Worm (Caenorhabditis elegans) whole organism, early embryonic: Measurements from ENCODE around the gene eea-1.
"Not testable (repeated sequence)": the region's sequence is repeated elsewhere in the genome, so short reads cannot be mapped to it uniquely, and the experiment has no call there.

Source experiments
- B0310.2 ChIP-seq: sonication (generic microtip); optimal IDR thresholded peaks from 2 replicates; lab custom pipeline; 2016; ENCODE audit warnings: mild to moderate bottlenecking, missing genetic modification characterization, missing compliant biosample characterization
- F13C5.2 ChIP-seq: sonication (generic microtip); optimal IDR thresholded peaks from 2 replicates; lab custom pipeline; 2017; ENCODE audit warnings: mild to moderate bottlenecking, missing genetic modification characterization, inconsistent platforms, missing compliant biosample characterization
- aly-1 ChIP-seq: sonication (generic microtip); optimal IDR thresholded peaks from 2 replicates; lab custom pipeline; 2016; ENCODE audit warnings: missing genetic modification characterization, missing compliant biosample characterization
- ama-1 ChIP-seq: fragments of 150-350 bp; optimal IDR thresholded peaks from 2 replicates; lab custom pipeline; 2014
- ceh-13 ChIP-seq: fragments of 200-800 bp; sonication (Bioruptor generic); optimal IDR thresholded peaks from 2 replicates; lab custom pipeline; 2018; ENCODE audit warnings: mild to moderate bottlenecking, missing genetic modification characterization, missing compliant biosample characterization
- ceh-36 ChIP-seq: sonication (generic microtip); optimal IDR thresholded peaks from 2 replicates; lab custom pipeline; 2016; ENCODE audit warnings: missing genetic modification characterization, inconsistent platforms, missing compliant biosample characterization
- ets-7 ChIP-seq: sonication (generic microtip); optimal IDR thresholded peaks from 2 replicates; lab custom pipeline; 2016; ENCODE audit warnings: missing genotype, missing genetic modification characterization, missing compliant biosample characterization
- flt-1 ChIP-seq: fragments of 200-800 bp; sonication (Bioruptor generic); IDR thresholded peaks from 2 replicates; pipeline ENCODE4 v1.3.6; 2022; ENCODE audit warnings: missing genetic modification characterization, missing compliant biosample characterization
- hmbx-1 ChIP-seq: sonication (generic microtip); optimal IDR thresholded peaks from 2 replicates; lab custom pipeline; 2016; ENCODE audit warnings: mild to moderate bottlenecking, missing genetic modification characterization, missing compliant biosample characterization
- hmg-4 ChIP-seq: fragments of 200-800 bp; sonication (Bioruptor generic); optimal IDR thresholded peaks from 2 replicates; lab custom pipeline; 2018; ENCODE audit warnings: mild to moderate bottlenecking, missing genetic modification characterization, missing compliant biosample characterization
- hnd-1 ChIP-seq: sonication (generic microtip); optimal IDR thresholded peaks from 2 replicates; lab custom pipeline; 2016; ENCODE audit warnings: missing genetic modification characterization, missing compliant biosample characterization
- pes-1 ChIP-seq: fragments of 200-800 bp; sonication (Bioruptor generic); IDR thresholded peaks from 2 replicates; pipeline ENCODE4 v1.3.6; 2022; ENCODE audit warnings: missing genetic modification reagents, missing genetic modification characterization, missing compliant biosample characterization
- scrt-1 ChIP-seq: fragments of 200-800 bp; sonication (Bioruptor generic); IDR thresholded peaks from 2 replicates; pipeline ENCODE4 v1.3.6; 2022; ENCODE audit warnings: missing genetic modification characterization, missing compliant biosample characterization
- sea-1 ChIP-seq: fragments of 200-800 bp; sonication (Bioruptor generic); conservative IDR thresholded peaks from 2 replicates; pipeline ENCODE4 v1.3.6; 2022; ENCODE audit warnings: missing genetic modification characterization, missing compliant biosample characterization
- tbx-11 ChIP-seq: fragments of 200-800 bp; sonication (Bioruptor generic); IDR thresholded peaks from 2 replicates; pipeline ENCODE4 v1.3.6; 2022; ENCODE audit warnings: missing genetic modification characterization, missing compliant biosample characterization
- tbx-37 ChIP-seq: fragments of 200-800 bp; sonication (Bioruptor generic); conservative IDR thresholded peaks from 2 replicates; pipeline ENCODE4 v1.3.6; 2022; ENCODE audit warnings: missing genetic modification reagents, missing genetic modification characterization, missing compliant biosample characterization
- tra-4 ChIP-seq: sonication (generic microtip); optimal IDR thresholded peaks from 2 replicates; lab custom pipeline; 2017; ENCODE audit warnings: missing genetic modification characterization, missing compliant biosample characterization

The eea-1 gene

DNA sequence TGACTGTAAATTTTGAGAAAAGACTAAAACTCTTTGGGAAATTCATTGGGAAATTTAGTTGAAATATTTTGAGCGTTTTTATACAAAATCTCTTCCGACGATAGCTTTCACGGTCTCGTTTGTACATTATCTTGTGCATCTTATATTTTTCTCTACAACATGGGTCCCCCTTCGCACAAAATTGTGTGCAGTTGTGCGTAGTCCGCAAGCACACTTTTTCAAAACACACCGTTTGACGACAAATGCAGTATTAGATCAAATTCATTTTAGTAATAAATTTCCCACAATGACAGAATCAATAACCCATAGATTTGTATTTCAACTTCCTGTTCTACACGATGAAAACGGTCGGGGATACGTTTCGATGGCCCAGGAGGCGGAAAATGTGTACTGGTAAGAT is 39.3 kb downstream of the eea-1 start, which contains the start of gene F25H9.2:
TSS of gene F25H9.2 (plus strand) at position 226 of the 400 bp plus-strand sequence.
- TF ChIP-seq hnd-1 (tag; lab: Kevin White, UChicago) = no peak
- TF ChIP-seq pes-1 (GFP tag; lab: Robert Waterston, UW) = no peak
- no peak for TF ChIP-seq tbx-11
- no peak for TF ChIP-seq ets-7 (tag; lab: Kevin White, UChicago)
- TF ChIP-seq tra-4 = no peak
- TF ChIP-seq hmg-4 (GFP tag; lab: Kevin White, UChicago) = no peak
- TF ChIP-seq hmbx-1 (tag; lab: Kevin White, UChicago) = no peak
- TF ChIP-seq aly-1 (tag; lab: Kevin White, UChicago) = no peak
- TF ChIP-seq B0310.2 = no peak
- TF ChIP-seq F13C5.2 (tag; lab: Kevin White, UChicago) = no peak
- no peak for TF ChIP-seq tbx-37 (GFP tag; lab: Robert Waterston, UW)
- no peak for TF ChIP-seq ceh-36
- no peak for TF ChIP-seq sea-1 (GFP tag; lab: Robert Waterston, UW)
- TF ChIP-seq ceh-13 = no peak
- no peak for TF ChIP-seq scrt-1
- no peak for TF ChIP-seq ama-1 (lab: Kevin White, UChicago)
- TF ChIP-seq flt-1 = no peak

DNA sequence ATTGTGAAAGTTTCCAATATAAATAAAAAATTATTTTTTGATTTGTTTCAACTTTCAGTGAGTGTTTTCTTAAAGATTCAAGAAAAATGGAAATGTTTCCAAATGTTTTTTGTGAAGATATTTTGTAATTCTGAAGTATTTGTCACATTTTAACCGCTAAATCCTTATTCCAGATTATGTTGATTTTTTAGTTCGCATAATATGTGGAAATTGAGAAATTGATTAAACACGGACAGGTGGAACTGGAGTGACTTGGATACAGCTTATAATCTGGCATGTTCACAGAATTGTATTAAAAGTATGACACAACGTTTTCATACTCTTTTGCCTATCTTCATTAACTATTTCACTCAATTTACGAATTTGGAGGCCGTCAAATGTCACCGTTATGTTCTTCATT is 41.7 kb downstream of the eea-1 start, which contains the start of gene lurp-3:
TSS of gene lurp-3 (plus strand) at position 301 of the 400 bp plus-strand sequence.
- TF ChIP-seq ama-1 (lab: Kevin White, UChicago) = no peak
- TF ChIP-seq ceh-13 = no peak
- no peak for TF ChIP-seq ets-7 (tag; lab: Kevin White, UChicago)
- TF ChIP-seq sea-1 (GFP tag; lab: Robert Waterston, UW) = no peak
- TF ChIP-seq ceh-36 = no peak
- no peak for TF ChIP-seq flt-1
- no peak for TF ChIP-seq tbx-11
- no peak for TF ChIP-seq hnd-1 (tag; lab: Kevin White, UChicago)

DNA sequence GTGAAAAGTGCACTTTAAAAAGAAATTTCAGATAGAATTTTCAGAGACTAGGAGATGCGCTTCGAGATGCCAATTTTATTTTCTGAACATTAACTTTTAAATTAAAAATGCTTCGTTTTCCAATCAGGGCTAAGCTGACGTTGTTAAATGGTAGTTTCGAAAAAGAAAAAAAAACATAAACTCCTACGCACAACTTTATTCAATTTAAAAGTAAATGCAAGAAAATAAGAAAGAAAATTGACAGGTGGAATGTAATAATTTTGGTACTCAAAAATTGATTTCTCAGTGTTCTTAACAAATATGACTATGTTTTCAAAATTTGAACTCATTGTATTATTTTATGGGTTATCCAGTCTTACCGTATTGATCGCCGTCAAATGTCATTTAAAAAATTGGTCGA is 43.8 kb downstream of the eea-1 start, which contains the start of gene lurp-2:
TSS of gene lurp-2 (plus strand) at position 301 of the 400 bp plus-strand sequence.
- TF ChIP-seq pes-1 (GFP tag; lab: Robert Waterston, UW) (no peak), flt-1 (no peak), ama-1 (lab: Kevin White, UChicago) (no peak), tra-4 (no peak), hmg-4 (GFP tag; lab: Kevin White, UChicago) (no peak), sea-1 (GFP tag; lab: Robert Waterston, UW) (no peak), hmbx-1 (tag; lab: Kevin White, UChicago) (no peak), B0310.2 (no peak), ceh-13 (no peak), tbx-11 (no peak)

DNA sequence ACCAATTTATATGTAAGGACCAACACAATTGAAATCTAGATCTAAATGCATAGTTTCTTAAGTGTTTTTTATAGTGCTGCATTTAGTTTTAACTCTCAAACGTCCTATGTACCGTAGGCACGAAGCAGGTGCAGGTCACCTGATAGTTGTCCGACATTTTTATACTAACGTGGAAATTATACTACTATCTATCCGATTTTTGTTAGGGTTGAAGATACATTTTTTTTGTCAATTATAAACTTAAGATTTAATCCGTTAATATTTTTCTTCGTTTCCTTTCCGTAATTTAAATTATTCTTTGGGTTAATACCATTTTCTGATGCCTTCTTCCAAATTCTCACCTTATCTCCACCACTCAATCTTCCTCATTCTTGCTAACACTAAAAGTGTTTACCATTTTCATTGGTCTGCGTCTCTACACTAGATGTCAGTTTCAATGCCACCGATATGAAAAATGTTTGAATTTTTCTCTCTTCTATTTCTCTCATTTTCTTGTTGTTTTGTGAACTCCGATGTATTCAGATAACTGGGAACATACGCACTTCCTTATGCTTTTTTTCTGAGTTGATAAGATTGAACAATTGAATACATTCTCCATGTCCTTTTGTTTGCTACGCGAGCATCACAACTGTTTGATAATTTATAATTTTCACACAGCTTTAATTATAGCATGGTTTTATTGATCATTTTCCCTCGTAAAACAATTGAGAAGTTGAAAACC is 51.8 kb downstream of the eea-1 start, which contains the start of gene Y2H9A.4:
TSS of gene Y2H9A.4 (plus strand) at position 671 of the 721 bp plus-strand sequence.
- TF ChIP-seq ceh-13 (no peak), ama-1 (lab: Kevin White, UChicago) (no peak), ceh-36 (no peak), hmg-4 (GFP tag; lab: Kevin White, UChicago) (no peak), flt-1 (no peak), tra-4 (no peak), tbx-37 (GFP tag; lab: Robert Waterston, UW) (no peak), sea-1 (GFP tag; lab: Robert Waterston, UW) (no peak), hmbx-1 (tag; lab: Kevin White, UChicago) (no peak), F13C5.2 (tag; lab: Kevin White, UChicago) (no peak), scrt-1 (no peak), B0310.2 (no peak), aly-1 (tag; lab: Kevin White, UChicago) (no peak), hnd-1 (tag; lab: Kevin White, UChicago) (no peak), pes-1 (GFP tag; lab: Robert Waterston, UW) (no peak), ets-7 (tag; lab: Kevin White, UChicago) (no peak), tbx-11 (no peak)

DNA sequence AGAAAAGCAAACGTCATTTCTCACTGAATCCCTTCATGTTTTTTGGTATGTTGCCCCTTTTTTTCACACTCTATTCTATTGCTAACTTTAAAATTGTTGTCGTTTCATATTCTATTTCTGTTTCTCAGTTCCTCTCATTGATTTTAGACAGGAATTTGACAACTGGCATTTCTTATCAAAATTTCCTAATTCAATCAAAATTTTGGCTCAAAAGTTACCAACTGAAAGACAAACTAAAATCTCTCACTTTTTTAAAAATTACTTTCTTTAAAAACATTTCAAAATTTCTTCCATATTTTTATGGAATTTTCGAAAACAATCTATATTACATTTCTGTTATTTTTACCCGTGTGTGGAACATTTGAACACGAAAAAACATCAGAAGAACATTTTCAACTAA is 53.6 kb downstream of the eea-1 start, which contains the start of gene Y2H9A.6:
TSS of gene Y2H9A.6 (plus strand) at position 301 of the 400 bp plus-strand sequence.
- not testable (repeated sequence) for TF ChIP-seq tbx-37 (GFP tag; lab: Robert Waterston, UW); hmg-4 (GFP tag; lab: Kevin White, UChicago); hmbx-1 (tag; lab: Kevin White, UChicago)

DNA sequence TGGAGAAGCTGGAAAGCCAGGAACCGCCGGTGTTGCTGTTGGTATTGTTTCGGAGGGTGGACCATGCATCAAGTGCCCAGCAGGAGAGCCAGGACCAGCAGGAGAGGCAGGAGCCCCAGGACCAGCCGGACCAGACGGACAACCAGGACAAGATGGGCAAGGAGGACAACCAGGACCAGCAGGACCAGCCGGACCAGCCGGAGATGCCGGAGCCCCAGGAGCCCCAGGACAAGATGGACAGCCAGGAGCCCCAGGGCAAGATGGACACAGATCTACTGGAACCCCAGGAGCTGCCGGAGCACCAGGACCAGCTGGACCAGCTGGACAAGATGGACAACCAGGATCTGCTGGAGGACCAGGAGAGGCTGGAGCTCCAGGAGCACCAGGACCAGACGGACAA is 54.4 kb downstream of the eea-1 start:
- TF ChIP-seq ama-1 (lab: Kevin White, UChicago) (no peak), aly-1 (tag; lab: Kevin White, UChicago) (no peak), sea-1 (GFP tag; lab: Robert Waterston, UW) (no peak), hmbx-1 (tag; lab: Kevin White, UChicago) (no peak), F13C5.2 (tag; lab: Kevin White, UChicago) (no peak), tbx-11 (no peak), hmg-4 (GFP tag; lab: Kevin White, UChicago) (no peak), ceh-36 (no peak), ceh-13 (no peak)

DNA sequence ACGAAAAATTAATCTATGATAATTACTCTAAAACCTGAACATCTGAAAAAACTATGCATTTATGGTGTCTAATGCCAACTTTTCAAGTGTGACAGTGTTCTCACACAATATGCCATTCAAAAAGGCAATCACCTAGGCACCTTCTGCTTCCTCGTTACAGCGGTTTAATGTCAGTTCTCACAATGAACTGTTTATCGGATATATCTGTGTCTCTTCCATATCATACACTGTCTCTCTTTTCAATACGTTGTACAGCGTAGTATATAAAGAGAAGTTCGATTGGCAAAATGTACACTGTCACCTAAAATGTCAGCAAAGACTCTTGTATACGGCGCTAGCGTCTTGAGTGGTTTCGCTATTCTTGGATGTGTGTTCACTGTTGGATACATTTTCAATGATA is 55.5 kb downstream of the eea-1 start, which contains the start of gene col-162:
TSS of gene col-162 (plus strand) at position 301 of the 400 bp plus-strand sequence.
- no peak for TF ChIP-seq B0310.2
- TF ChIP-seq hnd-1 (tag; lab: Kevin White, UChicago) = no peak
- no peak for TF ChIP-seq hmbx-1 (tag; lab: Kevin White, UChicago)
- no peak for TF ChIP-seq pes-1 (GFP tag; lab: Robert Waterston, UW)
- no peak for TF ChIP-seq ets-7 (tag; lab: Kevin White, UChicago)
- TF ChIP-seq ceh-36 = no peak
- TF ChIP-seq tra-4 = no peak
- no peak for TF ChIP-seq F13C5.2 (tag; lab: Kevin White, UChicago)
- no peak for TF ChIP-seq tbx-37 (GFP tag; lab: Robert Waterston, UW)
- no peak for TF ChIP-seq flt-1
- no peak for TF ChIP-seq aly-1 (tag; lab: Kevin White, UChicago)
- TF ChIP-seq sea-1 (GFP tag; lab: Robert Waterston, UW) = no peak
- no peak for TF ChIP-seq tbx-11
- TF ChIP-seq ceh-13 = no peak
- no peak for TF ChIP-seq hmg-4 (GFP tag; lab: Kevin White, UChicago)
